Fruit fly (Drosophila melanogaster) whole organism, embryonic: ENCODE results near the gene Actbeta.

Source experiments
- Aef1 ChIP-seq: fragments of 200-800 bp; sonication (Bioruptor generic); IDR thresholded peaks from 3 replicates; pipeline ENCODE4 v1.3.6; 2022; ENCODE audit warnings: missing biosample characterization, missing genetic modification characterization
- BEAF-32 ChIP-seq: fragments of 200-800 bp; sonication (Bioruptor generic); optimal IDR thresholded peaks from 3 replicates; lab custom pipeline; 2017; ENCODE audit warnings: missing biosample characterization, missing genetic modification characterization, mild to moderate bottlenecking, moderate library complexity, missing genetic modification reagents
- CG10543 ChIP-seq: fragments of 200-800 bp; sonication (Bioruptor generic); optimal IDR thresholded peaks from 3 replicates; lab custom pipeline; 2017; ENCODE audit warnings: missing biosample characterization, mild to moderate bottlenecking, missing genetic modification characterization, moderate library complexity
- CG11398 ChIP-seq: fragments of 200-800 bp; sonication (Bioruptor generic); optimal IDR thresholded peaks from 2 replicates; lab custom pipeline; 2016; ENCODE audit warnings: missing biosample characterization, missing genetic modification characterization
- CG12155 ChIP-seq: fragments of 200-800 bp; sonication (Bioruptor generic); optimal IDR thresholded peaks from 3 replicates; lab custom pipeline; 2016; ENCODE audit warnings: missing biosample characterization, missing genetic modification characterization
- CG12391 ChIP-seq: fragments of 200-800 bp; sonication (Bioruptor generic); optimal IDR thresholded peaks from 3 replicates; lab custom pipeline; 2018; ENCODE audit warnings: missing biosample characterization, mild to moderate bottlenecking, missing genetic modification characterization, moderate library complexity
- CG12769 ChIP-seq: fragments of 200-800 bp; sonication (Bioruptor generic); optimal IDR thresholded peaks from 2 replicates; lab custom pipeline; 2019; ENCODE audit warnings: missing biosample characterization, mild to moderate bottlenecking, missing genetic modification characterization, moderate library complexity
- CG13296 ChIP-seq: fragments of 200-800 bp; sonication (Bioruptor generic); optimal IDR thresholded peaks from 3 replicates; lab custom pipeline; 2018; ENCODE audit warnings: missing biosample characterization, mild to moderate bottlenecking, missing genetic modification characterization
- CG16863 ChIP-seq: fragments of 200-800 bp; sonication (Bioruptor generic); optimal IDR thresholded peaks from 3 replicates; lab custom pipeline; 2016; ENCODE audit warnings: missing biosample characterization, missing genetic modification characterization
- CG17359 ChIP-seq: fragments of 200-800 bp; sonication (Bioruptor generic); optimal IDR thresholded peaks from 3 replicates; lab custom pipeline; 2018; ENCODE audit warnings: missing biosample characterization, mild to moderate bottlenecking, missing genetic modification characterization, moderate library complexity
- CG17385 ChIP-seq: fragments of 200-800 bp; sonication (Bioruptor generic); optimal IDR thresholded peaks from 3 replicates; lab custom pipeline; 2018; ENCODE audit warnings: missing biosample characterization, mild to moderate bottlenecking, missing genetic modification characterization
- CG3726 ChIP-seq: fragments of 200-800 bp; sonication (Bioruptor generic); IDR thresholded peaks from 3 replicates; pipeline ENCODE4, ENCODE4 v1.3.6; 2022; ENCODE audit warnings: missing biosample characterization, missing genetic modification characterization
- CG3847 ChIP-seq: fragments of 200-800 bp; sonication (Bioruptor generic); IDR thresholded peaks from 2 replicates; pipeline ENCODE4 v1.3.6; 2022; ENCODE audit warnings: missing biosample characterization, missing genetic modification characterization
- CG4730 ChIP-seq: fragments of 200-800 bp; sonication (Bioruptor generic); IDR thresholded peaks from 2 replicates; pipeline ENCODE4 v1.3.6; 2022; ENCODE audit warnings: missing biosample characterization, missing genetic modification characterization
- CG7372 ChIP-seq: fragments of 200-800 bp; sonication (Bioruptor generic); IDR thresholded peaks from 2 replicates; pipeline ENCODE4 v1.3.6; 2022; ENCODE audit warnings: missing biosample characterization, missing genetic modification characterization
- CG8089 ChIP-seq: fragments of 200-800 bp; sonication (Bioruptor generic); optimal IDR thresholded peaks from 3 replicates; lab custom pipeline; 2016; ENCODE audit warnings: missing biosample characterization, missing genetic modification characterization
- CG8359 ChIP-seq: fragments of 200-800 bp; sonication (Bioruptor generic); optimal IDR thresholded peaks from 2 replicates; lab custom pipeline; 2017; ENCODE audit warnings: missing biosample characterization, mild to moderate bottlenecking, missing genetic modification characterization, borderline replicate concordance
- CG9932 ChIP-seq: fragments of 200-800 bp; sonication (Bioruptor generic); IDR thresholded peaks from 2 replicates; pipeline ENCODE4 v1.3.6; 2022; ENCODE audit warnings: missing biosample characterization, missing genetic modification characterization
- CoRest ChIP-seq: fragments of 200-800 bp; sonication (Bioruptor generic); optimal IDR thresholded peaks from 3 replicates; lab custom pipeline; 2018; ENCODE audit warnings: missing biosample characterization, mild to moderate bottlenecking, missing genetic modification characterization, moderate library complexity
- Gsc ChIP-seq: fragments of 200-800 bp; sonication (Bioruptor generic); IDR thresholded peaks from 2 replicates; pipeline ENCODE4 v1.3.6; 2022; ENCODE audit warnings: missing biosample characterization, missing genetic modification characterization
- HLH4C ChIP-seq: fragments of 200-800 bp; sonication (Bioruptor generic); IDR thresholded peaks from 3 replicates; pipeline ENCODE4 v1.3.6; 2022; ENCODE audit warnings: missing biosample characterization, missing genetic modification characterization; ENCODE audit not compliant: partially characterized antibody
- MESR4 ChIP-seq: fragments of 200-800 bp; sonication (Bioruptor generic); optimal IDR thresholded peaks from 2 replicates; lab custom pipeline; 2018; ENCODE audit warnings: missing biosample characterization, mild to moderate bottlenecking, missing genetic modification characterization, moderate library complexity
- Med ChIP-seq: fragments of 200-800 bp; sonication (Bioruptor generic); peaks from one replicate; lab custom pipeline; 2016; ENCODE audit warnings: missing biosample characterization, missing genetic modification characterization, mild to moderate bottlenecking, inconsistent platforms, moderate library complexity
- NfI ChIP-seq: fragments of 200-800 bp; sonication (Bioruptor generic); optimal IDR thresholded peaks from 3 replicates; lab custom pipeline; 2018; ENCODE audit warnings: missing biosample characterization, mild to moderate bottlenecking, missing genetic modification characterization, moderate library complexity
- Pdp1 ChIP-seq, 2 experiments: fragments of 200-800 bp; sonication (Bioruptor generic); optimal IDR thresholded peaks; 3 replicates each; lab custom pipeline; 2016; ENCODE audit warnings: missing biosample characterization in 2 of 2, missing genetic modification characterization in 2 of 2, mild to moderate bottlenecking in 1 of 2, moderate library complexity in 1 of 2
- Poxn ChIP-seq: fragments of 200-800 bp; sonication (Bioruptor generic); IDR thresholded peaks from 2 replicates; pipeline ENCODE4 v1.3.6; 2022; ENCODE audit warnings: missing biosample characterization, missing genetic modification characterization
- Rfx ChIP-seq: fragments of 200-800 bp; sonication (Bioruptor generic); IDR thresholded peaks from 2 replicates; pipeline ENCODE4 v1.3.6; 2022; ENCODE audit warnings: missing biosample characterization, missing genetic modification characterization
- Scr ChIP-seq: fragments of 200-800 bp; sonication (Bioruptor generic); IDR thresholded peaks from 2 replicates; pipeline ENCODE4 v1.3.6; 2022; ENCODE audit warnings: missing biosample characterization, missing genetic modification characterization; ENCODE audit not compliant: partially characterized antibody
- Tbp ChIP-seq: fragments of >200 bp; optimal IDR thresholded peaks from 2 replicates; lab custom pipeline; 2018; ENCODE audit warnings: missing biosample characterization, missing genetic modification characterization
- Xrp1 ChIP-seq: fragments of 200-800 bp; sonication (Bioruptor generic); IDR thresholded peaks from 2 replicates; pipeline ENCODE4 v1.3.6; 2022; ENCODE audit warnings: missing biosample characterization, missing genetic modification characterization
- aop ChIP-seq: fragments of 200-800 bp; sonication (Bioruptor generic); IDR thresholded peaks from 2 replicates; pipeline ENCODE4 v1.3.6; 2022; ENCODE audit warnings: missing biosample characterization, missing genetic modification characterization
- btn ChIP-seq: fragments of 200-800 bp; sonication (Bioruptor generic); optimal IDR thresholded peaks from 2 replicates; lab custom pipeline; 2016; ENCODE audit warnings: missing biosample characterization, missing genetic modification characterization
- chm ChIP-seq: fragments of 200-800 bp; sonication (Bioruptor generic); IDR thresholded peaks from 2 replicates; pipeline ENCODE4 v1.3.6; 2022; ENCODE audit warnings: missing biosample characterization, missing genetic modification characterization
- crc ChIP-seq: fragments of 200-800 bp; sonication (Bioruptor generic); optimal IDR thresholded peaks from 2 replicates; lab custom pipeline; 2016; ENCODE audit warnings: missing biosample characterization, missing genetic modification characterization
- croc ChIP-seq: fragments of 200-800 bp; sonication (Bioruptor generic); conservative IDR thresholded peaks from 3 replicates; pipeline ENCODE4 v1.3.6; 2022; ENCODE audit warnings: missing biosample characterization, missing genetic modification characterization
- dan ChIP-seq: fragments of 200-800 bp; sonication (Bioruptor generic); IDR thresholded peaks from 2 replicates; pipeline ENCODE4 v1.3.6; 2022; ENCODE audit warnings: missing biosample characterization, missing genetic modification characterization
- danr ChIP-seq: fragments of 200-800 bp; sonication (Bioruptor generic); IDR thresholded peaks from 2 replicates; pipeline ENCODE4 v1.3.6; 2022; ENCODE audit warnings: missing biosample characterization, missing genetic modification characterization
- dati ChIP-seq: fragments of 200-800 bp; sonication (Bioruptor generic); IDR thresholded peaks from 2 replicates; pipeline ENCODE4 v1.3.6; 2022; ENCODE audit warnings: missing biosample characterization, missing genetic modification characterization
- fu2 ChIP-seq: fragments of 200-800 bp; sonication (Bioruptor generic); optimal IDR thresholded peaks from 2 replicates; lab custom pipeline; 2016; ENCODE audit warnings: missing biosample characterization, missing genetic modification characterization
- grau ChIP-seq: fragments of 200-800 bp; optimal IDR thresholded peaks from 3 replicates; lab custom pipeline; 2019; ENCODE audit warnings: missing biosample characterization, mild to moderate bottlenecking, missing genetic modification characterization, moderate library complexity
- hth ChIP-seq: fragments of >200 bp; optimal IDR thresholded peaks from 2 replicates; lab custom pipeline; 2017; ENCODE audit warnings: inconsistent platforms
- insv ChIP-seq, 2 experiments: fragments of 200-800 bp; sonication (Bioruptor generic); optimal IDR thresholded peaks; 3 replicates each; lab custom pipeline; 2016 to 2018; ENCODE audit warnings: missing biosample characterization in 2 of 2, missing genetic modification characterization in 2 of 2
- knrl ChIP-seq: fragments of 200-800 bp; sonication (Bioruptor generic); IDR thresholded peaks from 3 replicates; pipeline ENCODE4 v1.3.6; 2022; ENCODE audit warnings: missing biosample characterization, missing genetic modification characterization; ENCODE audit not compliant: partially characterized antibody
- lilli ChIP-seq: fragments of 200-800 bp; sonication (Bioruptor generic); optimal IDR thresholded peaks from 3 replicates; lab custom pipeline; 2016; ENCODE audit warnings: missing biosample characterization, missing genetic modification characterization
- onecut ChIP-seq: fragments of 200-800 bp; sonication (Bioruptor generic); IDR thresholded peaks from 2 replicates; pipeline ENCODE4 v1.3.6; 2022; ENCODE audit warnings: missing biosample characterization, missing genetic modification characterization
- pita ChIP-seq: fragments of 200-800 bp; sonication (Bioruptor generic); optimal IDR thresholded peaks from 2 replicates; lab custom pipeline; 2017; ENCODE audit warnings: missing biosample characterization, mild to moderate bottlenecking, missing genetic modification characterization
- pzg ChIP-seq: fragments of 200-800 bp; sonication (Bioruptor generic); optimal IDR thresholded peaks from 3 replicates; lab custom pipeline; 2018; ENCODE audit warnings: missing biosample characterization, mild to moderate bottlenecking, missing genetic modification characterization, moderate library complexity
- scrt ChIP-seq: fragments of 200-800 bp; sonication (Bioruptor generic); optimal IDR thresholded peaks from 2 replicates; lab custom pipeline; 2018; ENCODE audit warnings: missing biosample characterization, mild to moderate bottlenecking, missing genetic modification characterization, moderate library complexity
- sens ChIP-seq: fragments of 200-800 bp; sonication (Bioruptor generic); peaks from one replicate; lab custom pipeline; 2016; ENCODE audit warnings: missing biosample characterization, missing genetic modification characterization
- toy ChIP-seq: fragments of 200-800 bp; sonication (Bioruptor generic); IDR thresholded peaks from 2 replicates; pipeline ENCODE4 v1.3.6; 2022; ENCODE audit warnings: missing biosample characterization, missing genetic modification characterization
- unpg ChIP-seq: fragments of 200-800 bp; sonication (Bioruptor generic); optimal IDR thresholded peaks from 3 replicates; lab custom pipeline; 2018; ENCODE audit warnings: missing biosample characterization, mild to moderate bottlenecking, missing genetic modification characterization, moderate library complexity

Gene Actbeta

dm6 chr4:1029198-1029795 lies 55.3 kb downstream of the Actbeta start, which contains the start of gene Mpv17 (continued):
- TF ChIP-seq Aef1 (GFP tag; lab: Robert Waterston, UW) (no peak), MESR4 (no peak), NfI (peak; percentile 18), scrt (GFP tag; lab: Kevin White, UChicago) (no peak), btn (no peak), Med (GFP tag; lab: Kevin White, UChicago) (peak; percentile 85), croc (GFP tag; lab: Robert Waterston, UW) (no peak), CoRest (tag; lab: Kevin White, UChicago) (no peak), CG12155 (peak; percentile 2), Tbp (GFP tag; lab: Kevin White, UChicago) (no peak), Gsc (no peak), dan (no peak), sens (peak; percentile 71), onecut (GFP tag; lab: Robert Waterston, UW) (peak; percentile 78), Xrp1 (GFP tag; lab: Robert Waterston, UW) (no peak), CG12769 (tag; lab: Kevin White, UChicago) (no peak), CG4730 (GFP tag; lab: Robert Waterston, UW) (no peak), hth (lab: Kevin White, UChicago) (no peak), Pdp1 (GFP tag; optimal IDR thresholded peaks at IDR 0.05; lab: Kevin White, UChicago) (no peak), CG9932 (peak; percentile 14; the same call in 1 of the 2 replicates), crc (GFP tag; lab: Kevin White, UChicago) (no peak), CG13296 (GFP tag; lab: Kevin White, UChicago) (peak; percentile 25), insv (GFP tag; optimal IDR thresholded peaks at IDR 0.05; lab: Kevin White, UChicago) (no peak), Rfx (GFP tag; lab: Robert Waterston, UW) (peak; percentile 51; the same call in 1 of the 2 replicates), Poxn (GFP tag; lab: Robert Waterston, UW) (no peak), toy (no peak), Scr (GFP tag; lab: Robert Waterston, UW) (0 out of 2 replicates have a peak, but pooled peaks have one; percentile 10), BEAF-32 (GFP tag; lab: Kevin White, UChicago) (peak; percentile 20), CG8089 (GFP tag; lab: Kevin White, UChicago) (no peak), CG7372 (GFP tag; lab: Robert Waterston, UW) (no peak), CG17359 (tag; lab: Kevin White, UChicago) (no peak), CG3726 (GFP tag; lab: Robert Waterston, UW) (no peak), CG17385 (GFP tag; lab: Kevin White, UChicago) (peak; percentile 23), danr (GFP tag; lab: Robert Waterston, UW) (no peak), CG11398 (GFP tag; lab: Kevin White, UChicago) (no peak), aop (no peak), HLH4C (GFP tag; lab: Robert Waterston, UW) (no peak), CG12391 (tag; lab: Kevin White, UChicago) (no peak), grau (tag; lab: Kevin White, UChicago) (peak; percentile 16), unpg (GFP tag; lab: Kevin White, UChicago) (no peak), lilli (GFP tag; lab: Kevin White, UChicago) (peak; percentile 52), CG3847 (no peak), dati (GFP tag; lab: Robert Waterston, UW) (no peak), pita (no peak), pzg (GFP tag; lab: Kevin White, UChicago) (peak; percentile 19), knrl (no peak), chm (GFP tag; lab: Robert Waterston, UW) (no peak), CG8359 (GFP tag; lab: Kevin White, UChicago) (no peak), fu2 (GFP tag; lab: Kevin White, UChicago) (no peak), CG16863 (GFP tag; lab: Kevin White, UChicago) (no peak), CG10543 (no peak)
